Fruit fly (Drosophila melanogaster): ENCODE data around the gene Cpr92F.

Gene Cpr92F

dm6 chr3R:20621805-20622286, 47.5 kb upstream of the Cpr92F start, which contains the start of gene H (continued):
- TF ChIP-seq CG17186 (GFP tag; optimal IDR thresholded peaks at IDR 0.05) = peak; percentile 71
- peak; percentile 78 for TF ChIP-seq MESR4 (GFP tag; optimal IDR thresholded peaks at IDR 0.05)
- TF ChIP-seq BtbVII (GFP tag; optimal IDR thresholded peaks at IDR 0.05) = no peak
- TF ChIP-seq z (GFP tag; IDR thresholded peaks at IDR 0.05) = no peak
- TF ChIP-seq en (GFP tag; optimal IDR thresholded peaks at IDR 0.05) = no peak
- TF ChIP-seq her (GFP tag; optimal IDR thresholded peaks at IDR 0.05) = no peak

- no peak for TF ChIP-seq Gsc (GFP tag; IDR thresholded peaks at IDR 0.05)
- TF ChIP-seq CG15514 (GFP tag; optimal IDR thresholded peaks at IDR 0.05) = no peak
- no peak for TF ChIP-seq gce (GFP tag; IDR thresholded peaks at IDR 0.05)
- no peak for TF ChIP-seq CG11247 (GFP tag; IDR thresholded peaks at IDR 0.05)
- TF ChIP-seq pho (GFP tag; optimal IDR thresholded peaks at IDR 0.05) = no peak
- no peak for TF ChIP-seq CG11398 (GFP tag; optimal IDR thresholded peaks at IDR 0.05)
- TF ChIP-seq cato (GFP tag; optimal IDR thresholded peaks at IDR 0.05; ENCODE audit: borderline replicate concordance) = no peak
- no peak for TF ChIP-seq CG2199 (GFP tag; IDR thresholded peaks at IDR 0.05)
- 0 out of 3 replicates have a peak, but pooled peaks have one; percentile 19 for TF ChIP-seq ase (GFP tag; IDR thresholded peaks at IDR 0.05)
- no peak for TF ChIP-seq gsb-n (tag; optimal IDR thresholded peaks at IDR 0.05)
- no peak for TF ChIP-seq Hsf (GFP tag; optimal IDR thresholded peaks at IDR 0.05)
- TF ChIP-seq sim (GFP tag; IDR thresholded peaks at IDR 0.05) = no peak
- TF ChIP-seq CG6654 (GFP tag; optimal IDR thresholded peaks at IDR 0.05) = no peak
- TF ChIP-seq CG43689 (GFP tag; IDR thresholded peaks at IDR 0.05) = no peak
- peak; percentile 52 for TF ChIP-seq Elba2 (GFP tag; optimal IDR thresholded peaks at IDR 0.05)
- TF ChIP-seq ro (GFP tag; IDR thresholded peaks at IDR 0.05) = no peak
- TF ChIP-seq Aef1 (GFP tag; IDR thresholded peaks at IDR 0.05) = peak; percentile 46; the same call in 1 of the 3 replicates
- no peak for TF ChIP-seq kay (GFP tag; optimal IDR thresholded peaks at IDR 0.05)
- no peak for TF ChIP-seq Mes4 (GFP tag; optimal IDR thresholded peaks at IDR 0.05)
- TF ChIP-seq CG4730 (GFP tag; IDR thresholded peaks at IDR 0.05) = no peak
- TF ChIP-seq Kr (GFP tag; optimal IDR thresholded peaks at IDR 0.05) = no peak
- TF ChIP-seq CkIIα-i1 (GFP tag; IDR thresholded peaks at IDR 0.05) = no peak
- no peak for TF ChIP-seq fd3F (GFP tag; optimal IDR thresholded peaks at IDR 0.05)
- TF ChIP-seq NK7.1 (GFP tag; optimal IDR thresholded peaks at IDR 0.05) = no peak
- no peak for TF ChIP-seq CG3163 (GFP tag; optimal IDR thresholded peaks at IDR 0.05)
- TF ChIP-seq CG4360 (GFP tag; IDR thresholded peaks at IDR 0.05) = peak; percentile 98
- no peak for TF ChIP-seq CG11456 (GFP tag; IDR thresholded peaks at IDR 0.05)
- TF ChIP-seq Atf6 (GFP tag; IDR thresholded peaks at IDR 0.05) = no peak
- TF ChIP-seq CG9609 (GFP tag; optimal IDR thresholded peaks at IDR 0.05) = no peak
- no peak for TF ChIP-seq CG1832 (GFP tag; optimal IDR thresholded peaks at IDR 0.05)
- TF ChIP-seq Nf-YB (GFP tag; optimal IDR thresholded peaks at IDR 0.05) = no peak
- no peak for TF ChIP-seq CG6683 (GFP tag; optimal IDR thresholded peaks at IDR 0.05)
- no peak for TF ChIP-seq tna (GFP tag; IDR thresholded peaks at IDR 0.05; ENCODE audit: partially characterized antibody)
- TF ChIP-seq Bgb (GFP tag; IDR thresholded peaks at IDR 0.05; ENCODE audit: partially characterized antibody) = no peak
- no peak for TF ChIP-seq CG30020 (tag; optimal IDR thresholded peaks at IDR 0.05)
- no peak for TF ChIP-seq CG8089 (GFP tag; optimal IDR thresholded peaks at IDR 0.05)
- no peak for TF ChIP-seq yki (optimal IDR thresholded peaks at IDR 0.05)
- no peak for TF ChIP-seq CG7963 (GFP tag; IDR thresholded peaks at IDR 0.05; ENCODE audit: partially characterized antibody)
- no peak for TF ChIP-seq Drgx (GFP tag; IDR thresholded peaks at IDR 0.05)
- no peak for TF ChIP-seq GATAe (GFP tag; conservative IDR thresholded peaks at IDR 0.05)
- no peak for TF ChIP-seq sug (tag; optimal IDR thresholded peaks at IDR 0.05)
- TF ChIP-seq CG2202 (tag; optimal IDR thresholded peaks at IDR 0.05) = no peak
- TF ChIP-seq bab2 (GFP tag; optimal IDR thresholded peaks at IDR 0.05) = no peak
Observed at dm6 chr3R:20622297-20623168, 46.8 kb upstream of the Cpr92F start.
